In the genomic region with DNA sequence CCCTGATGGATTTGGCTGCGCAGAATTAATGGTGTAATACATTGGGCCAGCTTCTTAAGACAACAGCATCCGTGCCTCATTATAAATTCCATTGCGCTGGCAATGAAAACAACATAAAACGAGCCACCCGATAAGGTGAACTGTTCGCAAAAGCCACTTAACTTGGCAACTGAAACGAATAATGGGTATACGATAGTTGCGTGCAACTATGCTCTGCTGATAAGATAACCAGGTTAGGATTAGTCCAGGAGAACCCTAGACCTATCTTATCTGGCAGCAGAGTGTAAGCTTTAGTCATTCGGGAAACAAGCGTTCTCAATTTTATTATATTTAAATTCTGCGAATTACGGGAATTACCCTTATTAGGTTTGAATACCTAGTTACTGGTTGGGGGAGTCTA, we compare ENCODE assay signal across 2 fruit fly cellular contexts.
TF ChIP-seq lines count a peak whose summit lies in the region.

No protein-coding gene starts in this region.

- no peak for TF ChIP-seq CTCF in whole organism, embryonic (GFP tag; optimal IDR thresholded peaks at IDR 0.05; lab: Kevin White, UChicago)

TF ChIP-seq in whole organism, adult, 20 proteins besides CTCF, POLR2A, EP300 and RAD21:
- TF ChIP-seq CG7101 (tag; optimal IDR thresholded peaks at IDR 0.05; lab: Kevin White, UChicago) (no peak), pad (GFP tag; optimal IDR thresholded peaks at IDR 0.05; lab: Kevin White, UChicago) (no peak), CG33017 (tag; optimal IDR thresholded peaks at IDR 0.05; lab: Kevin White, UChicago) (no peak), CG12768 (GFP tag; optimal IDR thresholded peaks at IDR 0.05; lab: Kevin White, UChicago) (no peak), kay (GFP tag; lab: Kevin White, UChicago; ENCODE audit: borderline replicate concordance) (peak; percentile 41)

TF ChIP-seq in whole organism, embryonic, 481 proteins besides CTCF, POLR2A, EP300 and RAD21:
- TF ChIP-seq tna (GFP tag; IDR thresholded peaks at IDR 0.05; lab: Robert Waterston, UW; ENCODE audit: partially characterized antibody): peak; percentile 31; the same call in 1 of the 2 replicates
- TF ChIP-seq GATAe (GFP tag; conservative IDR thresholded peaks at IDR 0.05; lab: Robert Waterston, UW): 0 out of 2 replicates have a peak, but pooled peaks have one; percentile 10
- peak; percentile 19 for TF ChIP-seq CG12769 (tag; optimal IDR thresholded peaks at IDR 0.05; lab: Kevin White, UChicago)
- peak; percentile 13 for TF ChIP-seq exex (tag; optimal IDR thresholded peaks at IDR 0.05; lab: Kevin White, UChicago)
- no peak; the same call in 1 of the 2 replicates for TF ChIP-seq amos (GFP tag; IDR thresholded peaks at IDR 0.05; lab: Robert Waterston, UW; ENCODE audit: partially characterized antibody)
- TF ChIP-seq CrebB (tag; optimal IDR thresholded peaks at IDR 0.05; lab: Kevin White, UChicago): no peak
- peak; percentile 32 for TF ChIP-seq sens (GFP tag; lab: Kevin White, UChicago)
- no peak for TF ChIP-seq CG2712 (tag; optimal IDR thresholded peaks at IDR 0.05; lab: Kevin White, UChicago)
- TF ChIP-seq Meics (GFP tag; optimal IDR thresholded peaks at IDR 0.05; lab: Kevin White, UChicago): no peak
- peak; percentile 12; the same call in 1 of the 2 replicates for TF ChIP-seq CG13287 (GFP tag; IDR thresholded peaks at IDR 0.05; lab: Robert Waterston, UW; ENCODE audit: partially characterized antibody)
- TF ChIP-seq vfl (GFP tag; optimal IDR thresholded peaks at IDR 0.05; lab: Kevin White, UChicago): no peak
- TF ChIP-seq mirr (GFP tag; optimal IDR thresholded peaks at IDR 0.05; lab: Kevin White, UChicago): peak; percentile 22
- TF ChIP-seq sug (tag; optimal IDR thresholded peaks at IDR 0.05; lab: Kevin White, UChicago): peak; percentile 8
- TF ChIP-seq HLH4C (GFP tag; IDR thresholded peaks at IDR 0.05; lab: Robert Waterston, UW; ENCODE audit: partially characterized antibody): peak; percentile 66
- TF ChIP-seq D19B (GFP tag; optimal IDR thresholded peaks at IDR 0.05; lab: Kevin White, UChicago): peak; percentile 68
- TF ChIP-seq sd (tag; optimal IDR thresholded peaks at IDR 0.05; lab: Kevin White, UChicago): peak; percentile 30
- no peak for TF ChIP-seq CG7987 (GFP tag; optimal IDR thresholded peaks at IDR 0.05; lab: Kevin White, UChicago)
- peak; percentile 30; the same call in 1 of the 3 replicates for TF ChIP-seq CG16813 (GFP tag; IDR thresholded peaks at IDR 0.05; lab: Robert Waterston, UW; ENCODE audit: partially characterized antibody)
